Fruit fly (Drosophila melanogaster) whole organism, pupa: ENCODE measurements around the gene gro.

Experiments used
- CG34367 ChIP-seq: fragments of 200-800 bp; sonication (Bioruptor generic); optimal IDR thresholded peaks from 2 replicates; lab custom pipeline; 2018; ENCODE audit warnings: missing biosample characterization, mild to moderate bottlenecking, missing genetic modification characterization
- CG4496 ChIP-seq: fragments of 200-800 bp; sonication (Bioruptor generic); IDR thresholded peaks from 3 replicates; pipeline ENCODE4 v1.3.6; 2022; ENCODE audit warnings: missing biosample characterization, missing genetic modification characterization
- fd96Ca ChIP-seq: fragments of 200-800 bp; sonication (Bioruptor generic); IDR thresholded peaks from 3 replicates; pipeline ENCODE4 v1.3.6; 2022; ENCODE audit warnings: missing biosample characterization, missing genetic modification characterization
- gl ChIP-seq: fragments of 200-800 bp; sonication (Bioruptor generic); optimal IDR thresholded peaks from 2 replicates; lab custom pipeline; 2018; ENCODE audit warnings: missing biosample characterization, mild to moderate bottlenecking, missing genetic modification characterization
- rn ChIP-seq: fragments of 200-800 bp; sonication (Bioruptor generic); IDR thresholded peaks from 2 replicates; pipeline ENCODE4 v1.3.6; 2022; ENCODE audit warnings: missing biosample characterization, missing genetic modification characterization

The gro gene

dm6 chr3R:26099238-26099637, 57.7 kb downstream of the gro start:
- TF ChIP-seq CG34367 (tag; lab: Kevin White, UChicago) (no peak), rn (GFP tag; lab: Robert Waterston, UW) (no peak), gl (tag; lab: Kevin White, UChicago) (no peak), CG4496 (GFP tag; lab: Robert Waterston, UW) (0 out of 3 replicates have a peak, but pooled peaks have one; percentile 37), fd96Ca (0 out of 3 replicates have a peak, but pooled peaks have one; percentile 55)
